Fruit fly (Drosophila melanogaster): ENCODE results near the gene CG18557.
A peak's percentile ranks its signal among the peaks of the same experiment; 100 is the strongest.

Gene CG18557

dm6 chr2L:2840311-2840710 lies 5.2 kb downstream of the CG18557 start:
- TF ChIP-seq pad (GFP tag; optimal IDR thresholded peaks at IDR 0.05) (no peak), Crg-1 (GFP tag; optimal IDR thresholded peaks at IDR 0.05) (no peak), CG7101 (tag; optimal IDR thresholded peaks at IDR 0.05) (no peak), bab1 (GFP tag; optimal IDR thresholded peaks at IDR 0.05) (no peak), cnc (optimal IDR thresholded peaks at IDR 0.05) (no peak), CG7045 (GFP tag; optimal IDR thresholded peaks at IDR 0.05) (no peak)

DNA sequence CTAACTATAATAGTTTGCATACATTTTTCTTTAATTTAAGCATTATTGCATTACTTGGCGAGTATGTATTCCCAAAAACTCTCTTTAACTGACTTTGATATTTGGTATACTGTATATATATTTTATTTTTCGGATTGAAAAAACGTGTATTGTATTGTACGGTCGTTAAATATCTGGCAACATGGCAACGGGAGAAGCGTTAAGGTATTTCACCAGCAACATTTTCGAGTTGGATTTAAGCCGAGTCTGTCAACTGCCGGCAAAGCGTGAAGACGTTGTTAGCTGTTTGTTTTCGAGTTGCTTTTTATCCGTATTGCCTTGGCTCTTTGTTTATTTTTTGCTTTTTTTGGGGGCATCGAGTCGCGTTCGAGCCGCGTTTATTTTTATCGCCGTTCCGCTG lies 5.7 kb downstream of the CG18557 start, which contains the start of gene CG2975:
Gene CG2975 (plus strand): TSS at position 275 of the 400 bp plus-strand sequence.
- TF ChIP-seq CG1620 (GFP tag; optimal IDR thresholded peaks at IDR 0.05), result no peak
- no peak for TF ChIP-seq CG11617 (GFP tag; optimal IDR thresholded peaks at IDR 0.05)
- no peak for TF ChIP-seq cnc (optimal IDR thresholded peaks at IDR 0.05)
- TF ChIP-seq pad (GFP tag; optimal IDR thresholded peaks at IDR 0.05), result no peak
- no peak for TF ChIP-seq ovo (GFP tag; optimal IDR thresholded peaks at IDR 0.05)

DNA sequence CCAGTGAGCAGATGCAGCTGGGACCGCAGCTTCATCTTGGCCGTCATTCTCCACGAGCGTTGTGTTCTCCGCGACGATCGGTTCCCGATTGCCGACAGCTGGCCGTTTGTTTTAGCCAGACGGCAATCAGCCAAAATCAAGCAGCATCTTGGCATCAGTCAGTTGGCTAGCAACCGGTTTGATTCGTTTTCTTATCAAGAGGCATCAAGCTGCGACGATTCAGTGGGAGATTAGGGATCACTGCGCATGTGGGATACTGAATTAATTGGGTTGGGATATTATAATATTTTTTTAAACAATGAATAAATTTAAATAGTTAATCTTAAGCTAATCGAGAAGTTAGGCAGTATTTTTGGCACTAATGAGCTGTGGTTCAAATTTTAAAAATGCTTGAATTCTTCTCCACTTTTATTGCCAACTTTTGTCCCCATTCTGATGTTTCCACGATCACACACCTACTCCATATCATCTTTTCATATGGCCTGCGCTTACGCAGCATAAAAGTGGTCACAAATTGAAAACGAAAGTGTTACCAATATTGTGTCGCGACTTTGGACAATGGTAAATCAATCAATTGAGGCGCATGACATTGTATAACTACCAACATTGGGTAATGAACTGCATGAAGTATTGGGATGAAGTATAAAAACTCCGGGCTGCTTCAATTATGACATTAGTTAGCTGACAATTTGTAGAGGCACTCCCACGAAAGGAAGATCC lies 7.6 kb downstream of the CG18557 start, which contains the start of the genes CG3119 and Cpr23B:
Gene CG3119 (minus strand): TSS at position 92 of the 720 bp plus-strand sequence.
Gene Cpr23B (plus strand): TSS at position 670 of the 720 bp plus-strand sequence.
- TF ChIP-seq bab1 (GFP tag; optimal IDR thresholded peaks at IDR 0.05) (no peak), CG14711 (tag; optimal IDR thresholded peaks at IDR 0.05) (no peak), tj (GFP tag; optimal IDR thresholded peaks at IDR 0.05) (no peak), toe (GFP tag; optimal IDR thresholded peaks at IDR 0.05) (no peak), Crg-1 (GFP tag; optimal IDR thresholded peaks at IDR 0.05) (no peak), CG1620 (GFP tag; optimal IDR thresholded peaks at IDR 0.05) (no peak)

DNA sequence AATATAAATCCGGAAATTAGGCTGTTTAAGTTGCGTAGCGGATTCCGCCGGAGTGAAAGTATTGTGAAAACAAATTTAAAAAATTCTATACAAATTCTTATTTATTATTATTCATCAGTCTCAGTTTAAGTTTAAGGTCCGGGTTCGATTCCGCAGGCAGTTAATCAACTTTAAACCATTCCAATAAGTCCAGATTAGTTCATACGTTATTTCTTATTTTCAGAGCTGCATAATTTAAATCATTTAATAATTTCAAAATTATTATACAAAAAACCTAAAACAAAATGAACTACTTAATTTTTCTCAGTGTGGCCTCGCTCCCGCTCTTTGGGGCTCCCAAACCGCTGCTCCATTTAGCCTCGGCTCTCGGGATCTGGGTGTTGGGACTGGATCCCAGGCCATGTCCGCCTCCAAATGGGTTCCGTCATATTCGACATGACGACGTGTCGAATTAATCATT lies 15.2 kb downstream of the CG18557 start:
- TF ChIP-seq bab1 (GFP tag; optimal IDR thresholded peaks at IDR 0.05), result peak; percentile 12
- TF ChIP-seq Mnt (GFP tag; optimal IDR thresholded peaks at IDR 0.05), result no peak
- no peak for TF ChIP-seq Hr96 (GFP tag; optimal IDR thresholded peaks at IDR 0.05)
- TF ChIP-seq toe (GFP tag; optimal IDR thresholded peaks at IDR 0.05), result peak; percentile 9
- TF ChIP-seq CG1620 (GFP tag; optimal IDR thresholded peaks at IDR 0.05), result no peak
- no peak for TF ChIP-seq tj (GFP tag; optimal IDR thresholded peaks at IDR 0.05)
- no peak for TF ChIP-seq cnc (optimal IDR thresholded peaks at IDR 0.05)
- peak; percentile 56 for TF ChIP-seq CG7045 (GFP tag; optimal IDR thresholded peaks at IDR 0.05)
- TF ChIP-seq CG11617 (GFP tag; optimal IDR thresholded peaks at IDR 0.05), result no peak
- no peak for TF ChIP-seq ovo (GFP tag; optimal IDR thresholded peaks at IDR 0.05)
- peak; percentile 32 for TF ChIP-seq CG5204 (GFP tag; optimal IDR thresholded peaks at IDR 0.05)
- no peak for TF ChIP-seq Crg-1 (GFP tag; optimal IDR thresholded peaks at IDR 0.05)
- no peak for TF ChIP-seq kay (GFP tag; ENCODE audit: borderline replicate concordance)
- no peak for TF ChIP-seq CG7101 (tag; optimal IDR thresholded peaks at IDR 0.05)

dm6 chr2L:2829637-2830340 lies 15.7 kb downstream of the CG18557 start, which contains the start of gene Duox:
Gene Duox, minus strand, starts transcription at chr2L:2830248.
- no peak for TF ChIP-seq bab1 (GFP tag; optimal IDR thresholded peaks at IDR 0.05)
- TF ChIP-seq Clk (GFP tag; optimal IDR thresholded peaks at IDR 0.05), result no peak
- peak; percentile 18 for TF ChIP-seq pad (GFP tag; optimal IDR thresholded peaks at IDR 0.05)
- no peak for TF ChIP-seq CG14711 (tag; optimal IDR thresholded peaks at IDR 0.05)
- TF ChIP-seq Hr96 (GFP tag; optimal IDR thresholded peaks at IDR 0.05), result no peak
- TF ChIP-seq CG7101 (tag; optimal IDR thresholded peaks at IDR 0.05), result no peak
- TF ChIP-seq cnc (optimal IDR thresholded peaks at IDR 0.05), result no peak
- TF ChIP-seq ovo (GFP tag; optimal IDR thresholded peaks at IDR 0.05), result peak; percentile 13

dm6 chr2L:2825406-2825805 lies 20.1 kb downstream of the CG18557 start, which contains the start of gene CG3123:
Gene CG3123, minus strand, starts transcription at chr2L:2825506.
- TF ChIP-seq tj (GFP tag; optimal IDR thresholded peaks at IDR 0.05) (no peak), Clk (GFP tag; optimal IDR thresholded peaks at IDR 0.05) (no peak), cnc (optimal IDR thresholded peaks at IDR 0.05) (no peak), CG1620 (GFP tag; optimal IDR thresholded peaks at IDR 0.05) (no peak), CG7101 (tag; optimal IDR thresholded peaks at IDR 0.05) (no peak), pad (GFP tag; optimal IDR thresholded peaks at IDR 0.05) (no peak), CG33017 (tag; optimal IDR thresholded peaks at IDR 0.05) (no peak), Hr96 (GFP tag; optimal IDR thresholded peaks at IDR 0.05) (no peak), Crg-1 (GFP tag; optimal IDR thresholded peaks at IDR 0.05) (no peak), CG5204 (GFP tag; optimal IDR thresholded peaks at IDR 0.05) (no peak), cic (GFP tag; optimal IDR thresholded peaks at IDR 0.05) (no peak), CG11617 (GFP tag; optimal IDR thresholded peaks at IDR 0.05) (no peak), CG14711 (tag; optimal IDR thresholded peaks at IDR 0.05) (no peak), toe (GFP tag; optimal IDR thresholded peaks at IDR 0.05) (no peak), CG7045 (GFP tag; optimal IDR thresholded peaks at IDR 0.05) (no peak), kay (GFP tag; ENCODE audit: borderline replicate concordance) (no peak), Mnt (GFP tag; optimal IDR thresholded peaks at IDR 0.05) (no peak), CG12768 (GFP tag; optimal IDR thresholded peaks at IDR 0.05) (no peak), ovo (GFP tag; optimal IDR thresholded peaks at IDR 0.05) (no peak)
